Fruit fly (Drosophila melanogaster) whole organism, embryonic: ENCODE results near the gene ckd.

Source experiments
- B-H2 ChIP-seq: fragments of 200-800 bp; sonication (Bioruptor generic); optimal IDR thresholded peaks from 2 replicates; lab custom pipeline; 2018; ENCODE audit warnings: missing biosample characterization, mild to moderate bottlenecking, missing genetic modification characterization
- CG10321 ChIP-seq: fragments of 200-800 bp; sonication (Bioruptor generic); IDR thresholded peaks from 2 replicates; pipeline ENCODE4 v1.3.6; 2022; ENCODE audit warnings: missing biosample characterization, missing genetic modification characterization
- CG12236 ChIP-seq: fragments of 200-800 bp; sonication (Bioruptor generic); optimal IDR thresholded peaks from 2 replicates; lab custom pipeline; 2016; ENCODE audit warnings: missing biosample characterization, missing genetic modification characterization
- CG12391 ChIP-seq: fragments of 200-800 bp; sonication (Bioruptor generic); optimal IDR thresholded peaks from 3 replicates; lab custom pipeline; 2018; ENCODE audit warnings: missing biosample characterization, mild to moderate bottlenecking, missing genetic modification characterization, moderate library complexity
- CG13624 ChIP-seq: fragments of 200-800 bp; sonication (Bioruptor generic); optimal IDR thresholded peaks from 2 replicates; lab custom pipeline; 2016; ENCODE audit warnings: missing biosample characterization, missing genetic modification characterization
- CG14667 ChIP-seq: fragments of 200-800 bp; sonication (Bioruptor generic); IDR thresholded peaks from 2 replicates; pipeline ENCODE4 v1.3.6; 2022; ENCODE audit warnings: missing biosample characterization, missing genetic modification characterization
- CG2120 ChIP-seq: fragments of 200-800 bp; sonication (Bioruptor generic); optimal IDR thresholded peaks from 3 replicates; lab custom pipeline; 2016; ENCODE audit warnings: missing biosample characterization, missing genetic modification characterization
- CG34376 ChIP-seq: fragments of 200-800 bp; sonication (Bioruptor generic); optimal IDR thresholded peaks from 2 replicates; lab custom pipeline; 2018; ENCODE audit warnings: missing biosample characterization, mild to moderate bottlenecking, missing genetic modification characterization
- CG3847 ChIP-seq: fragments of 200-800 bp; sonication (Bioruptor generic); IDR thresholded peaks from 2 replicates; pipeline ENCODE4 v1.3.6; 2022; ENCODE audit warnings: missing biosample characterization, missing genetic modification characterization
- CG42726 ChIP-seq: fragments of 200-800 bp; sonication (Bioruptor generic); IDR thresholded peaks from 2 replicates; pipeline ENCODE4 v1.3.6; 2022; ENCODE audit warnings: missing biosample characterization, missing genetic modification characterization; ENCODE audit not compliant: partially characterized antibody
- CG4328 ChIP-seq: fragments of 200-800 bp; sonication (Bioruptor generic); optimal IDR thresholded peaks from 3 replicates; lab custom pipeline; 2017; ENCODE audit warnings: missing biosample characterization, missing genetic modification reagents, missing genetic modification characterization
- CG4360 ChIP-seq: fragments of 200-800 bp; sonication (Bioruptor generic); IDR thresholded peaks from 2 replicates; pipeline ENCODE4 v1.3.6; 2022; ENCODE audit warnings: missing biosample characterization, missing genetic modification characterization
- CG4730 ChIP-seq: fragments of 200-800 bp; sonication (Bioruptor generic); IDR thresholded peaks from 2 replicates; pipeline ENCODE4 v1.3.6; 2022; ENCODE audit warnings: missing biosample characterization, missing genetic modification characterization
- CG6254 ChIP-seq: fragments of 200-800 bp; sonication (Bioruptor generic); optimal IDR thresholded peaks from 3 replicates; lab custom pipeline; 2017; ENCODE audit warnings: mild to moderate bottlenecking, missing biosample characterization, missing genetic modification reagents, missing genetic modification characterization
- CG6683 ChIP-seq: fragments of 200-800 bp; sonication (Bioruptor generic); optimal IDR thresholded peaks from 2 replicates; lab custom pipeline; 2017; ENCODE audit warnings: missing biosample characterization, mild to moderate bottlenecking, missing genetic modification characterization, missing genetic modification reagents
- Chrac-16 ChIP-seq: fragments of 200-800 bp; sonication (Bioruptor generic); optimal IDR thresholded peaks from 3 replicates; lab custom pipeline; 2016; ENCODE audit warnings: missing biosample characterization, missing genetic modification characterization
- HHEX ChIP-seq: fragments of 200-800 bp; sonication (Bioruptor generic); optimal IDR thresholded peaks from 3 replicates; lab custom pipeline; 2017; ENCODE audit warnings: missing biosample characterization, mild to moderate bottlenecking, missing genetic modification characterization, missing genetic modification reagents
- HLH3B ChIP-seq: fragments of 200-800 bp; sonication (Bioruptor generic); IDR thresholded peaks from 2 replicates; pipeline ENCODE4 v1.3.6; 2022; ENCODE audit warnings: missing biosample characterization, missing genetic modification characterization
- HLH54F ChIP-seq: fragments of 200-800 bp; sonication (Bioruptor generic); optimal IDR thresholded peaks from 3 replicates; lab custom pipeline; 2016; ENCODE audit warnings: missing biosample characterization, missing genetic modification characterization
- Hand ChIP-seq: fragments of 200-800 bp; sonication (Bioruptor generic); optimal IDR thresholded peaks from 2 replicates; lab custom pipeline; 2017; ENCODE audit warnings: mild to moderate bottlenecking, missing biosample characterization, missing genetic modification reagents, missing genetic modification characterization
- Lim3 ChIP-seq: fragments of 200-800 bp; sonication (Bioruptor generic); IDR thresholded peaks from 2 replicates; pipeline ENCODE4 v1.3.6; 2022; ENCODE audit warnings: missing biosample characterization, missing genetic modification characterization
- Neu2 ChIP-seq: fragments of 200-800 bp; sonication (Bioruptor generic); optimal IDR thresholded peaks from 3 replicates; lab custom pipeline; 2016; ENCODE audit warnings: missing biosample characterization, missing genetic modification characterization, borderline replicate concordance
- Scr ChIP-seq: fragments of 200-800 bp; sonication (Bioruptor generic); IDR thresholded peaks from 2 replicates; pipeline ENCODE4 v1.3.6; 2022; ENCODE audit warnings: missing biosample characterization, missing genetic modification characterization; ENCODE audit not compliant: partially characterized antibody
- ase ChIP-seq: fragments of 200-800 bp; sonication (Bioruptor generic); IDR thresholded peaks from 3 replicates; pipeline ENCODE4 v1.3.6; 2022; ENCODE audit warnings: missing biosample characterization, missing genetic modification characterization
- ato ChIP-seq: fragments of 200-800 bp; sonication (Bioruptor generic); IDR thresholded peaks from 2 replicates; pipeline ENCODE4 v1.3.6; 2022; ENCODE audit warnings: missing biosample characterization, missing genetic modification characterization; ENCODE audit not compliant: partially characterized antibody
- bbx ChIP-seq: fragments of 200-800 bp; sonication (Bioruptor generic); IDR thresholded peaks from 2 replicates; pipeline ENCODE4 v1.3.6; 2022; ENCODE audit warnings: missing biosample characterization, missing genetic modification characterization; ENCODE audit not compliant: partially characterized antibody
- bcd ChIP-seq: fragments of 200-800 bp; sonication (Bioruptor generic); optimal IDR thresholded peaks from 2 replicates; lab custom pipeline; 2017; ENCODE audit warnings: missing biosample characterization, mild to moderate bottlenecking, missing genetic modification characterization
- bowl ChIP-seq: fragments of 200-800 bp; sonication (Bioruptor generic); IDR thresholded peaks from 2 replicates; pipeline ENCODE4 v1.3.6; 2022; ENCODE audit warnings: missing biosample characterization, missing genetic modification characterization
- bsh ChIP-seq, 2 experiments: fragments of 200-800 bp; sonication (Bioruptor generic); optimal IDR thresholded peaks; 2 replicates each; lab custom pipeline; 2017 to 2018; ENCODE audit warnings: mild to moderate bottlenecking in 2 of 2, missing biosample characterization in 2 of 2, missing genetic modification characterization in 2 of 2, moderate library complexity in 1 of 2
- dati ChIP-seq: fragments of 200-800 bp; sonication (Bioruptor generic); IDR thresholded peaks from 2 replicates; pipeline ENCODE4 v1.3.6; 2022; ENCODE audit warnings: missing biosample characterization, missing genetic modification characterization
- disco-r ChIP-seq: fragments of 200-800 bp; sonication (Bioruptor generic); optimal IDR thresholded peaks from 2 replicates; lab custom pipeline; 2016; ENCODE audit warnings: missing biosample characterization, missing genetic modification characterization
- dmrt99B ChIP-seq: fragments of 200-800 bp; sonication (Bioruptor generic); optimal IDR thresholded peaks from 2 replicates; lab custom pipeline; 2018; ENCODE audit warnings: missing biosample characterization, mild to moderate bottlenecking, missing genetic modification characterization, moderate library complexity
- dysf ChIP-seq: fragments of 200-800 bp; sonication (Bioruptor generic); IDR thresholded peaks from 3 replicates; pipeline ENCODE4 v1.3.6; 2022; ENCODE audit warnings: missing biosample characterization, missing genetic modification characterization
- ems ChIP-seq: fragments of 200-800 bp; sonication (Bioruptor generic); optimal IDR thresholded peaks from 3 replicates; lab custom pipeline; 2016; ENCODE audit warnings: missing biosample characterization, missing genetic modification characterization
- gro ChIP-seq: fragments of 200-800 bp; sonication (Bioruptor generic); optimal IDR thresholded peaks from 2 replicates; lab custom pipeline; 2016; ENCODE audit warnings: missing biosample characterization, missing genetic modification characterization
- jing ChIP-seq: fragments of 200-800 bp; sonication (Bioruptor generic); optimal IDR thresholded peaks from 2 replicates; lab custom pipeline; 2018; ENCODE audit warnings: missing biosample characterization, mild to moderate bottlenecking, missing genetic modification characterization
- kni ChIP-seq: fragments of 200-800 bp; sonication (Bioruptor generic); optimal IDR thresholded peaks from 3 replicates; lab custom pipeline; 2017; ENCODE audit warnings: mild to moderate bottlenecking, missing biosample characterization, missing genetic modification reagents, missing genetic modification characterization
- lola ChIP-seq, 3 experiments: fragments of >200 bp in 2 of 3; fragments of 200-800 bp in 1 of 3; sonication (Bioruptor generic) in 1 of 3; optimal IDR thresholded peaks; 2 replicates each; lab custom pipeline; 2017 to 2019; ENCODE audit warnings: missing biosample characterization in 3 of 3, missing genetic modification characterization in 3 of 3, mild to moderate bottlenecking in 1 of 3, moderate library complexity in 1 of 3
- mam ChIP-seq: fragments of 200-800 bp; sonication (Bioruptor generic); optimal IDR thresholded peaks from 3 replicates; lab custom pipeline; 2016; ENCODE audit warnings: missing biosample characterization, missing genetic modification characterization
- pan ChIP-seq, 4 experiments: fragments of >200 bp in 3 of 4; fragments of 200-800 bp in 1 of 4; sonication (Bioruptor generic) in 1 of 4; optimal IDR thresholded peaks in 3 of 4; IDR thresholded peaks in 1 of 4; 2 replicates each; pipeline versions ENCODE4 v1.3.6 to Lab custom; 2017 to 2022; ENCODE audit warnings: missing biosample characterization in 2 of 4, missing genetic modification characterization in 2 of 4, mixed read lengths in 1 of 4
- rib ChIP-seq: fragments of 200-800 bp; sonication (Bioruptor generic); IDR thresholded peaks from 2 replicates; pipeline ENCODE4 v1.3.6; 2022; ENCODE audit warnings: missing biosample characterization, missing genetic modification characterization
- ssp ChIP-seq: fragments of 200-800 bp; sonication (Bioruptor generic); IDR thresholded peaks from 2 replicates; pipeline ENCODE4 v1.3.6; 2022; ENCODE audit warnings: missing biosample characterization, missing genetic modification characterization
- tgo ChIP-seq: fragments of 200-800 bp; sonication (Bioruptor generic); IDR thresholded peaks from 3 replicates; pipeline ENCODE4 v1.3.6; 2022; ENCODE audit warnings: missing biosample characterization, missing genetic modification characterization
- tio ChIP-seq: fragments of 200-800 bp; sonication (Bioruptor generic); optimal IDR thresholded peaks from 2 replicates; lab custom pipeline; 2017; ENCODE audit warnings: missing biosample characterization, missing genetic modification characterization, inconsistent platforms
- tll ChIP-seq, 2 experiments: fragments of 200-800 bp in 1 of 2; fragments of >200 bp in 1 of 2; sonication (Bioruptor generic) in 1 of 2; optimal IDR thresholded peaks; 2 replicates each; lab custom pipeline; 2017 to 2019; ENCODE audit warnings: missing biosample characterization in 2 of 2, missing genetic modification characterization in 2 of 2, mild to moderate bottlenecking in 1 of 2, moderate library complexity in 1 of 2
- yki ChIP-seq: fragments of >200 bp; optimal IDR thresholded peaks from 3 replicates; lab custom pipeline; 2018
- zen ChIP-seq: fragments of 200-800 bp; sonication (Bioruptor generic); optimal IDR thresholded peaks from 3 replicates; lab custom pipeline; 2018; ENCODE audit warnings: missing biosample characterization, mild to moderate bottlenecking, missing genetic modification characterization, moderate library complexity

Gene ckd

dm6 chr3L:3222643-3223389 lies 34.9 kb upstream of the ckd start, which contains the start of the genes RpL28 and eIF1 (continued):
- TF ChIP-seq CG14667 (peak; percentile 48), B-H2 (GFP tag; lab: Kevin White, UChicago) (peak; percentile 97), tll (GFP tag; optimal IDR thresholded peaks at IDR 0.05; lab: Kevin White, UChicago) (peak in 1 of 2 experiments; percentile 42), ems (peak; percentile 85), tio (GFP tag; lab: Kevin White, UChicago) (no peak), zen (peak; percentile 88), HHEX (peak; percentile 95), jing (GFP tag; lab: Kevin White, UChicago) (no peak), mam (peak; percentile 82), pan (optimal IDR thresholded peaks at IDR 0.05; lab: Kevin White, UChicago) (no peak), pan (GFP tag; optimal IDR thresholded peaks at IDR 0.05 in 1 of 2, IDR thresholded peaks at IDR 0.05 in 1 of 2) (peak in 1 of 2 experiments; percentile 88), CG4328 (GFP tag; lab: Kevin White, UChicago) (peak; percentile 92), Hand (GFP tag; lab: Kevin White, UChicago) (peak; percentile 81), tgo (GFP tag; lab: Robert Waterston, UW) (peak; percentile 79), disco-r (GFP tag; lab: Kevin White, UChicago) (peak; percentile 91), bcd (GFP tag; lab: Kevin White, UChicago) (peak; percentile 97), HLH54F (peak; percentile 92), CG12236 (GFP tag; lab: Kevin White, UChicago) (peak; percentile 85), bowl (GFP tag; lab: Robert Waterston, UW) (0 out of 2 replicates have a peak, but pooled peaks have one; percentile 58), CG42726 (GFP tag; lab: Robert Waterston, UW) (no peak; the same call in none of the 2 replicates), gro (peak; percentile 84), CG10321 (GFP tag; lab: Robert Waterston, UW) (peak; percentile 73), bsh (GFP tag; optimal IDR thresholded peaks at IDR 0.05; lab: Kevin White, UChicago) (peak; percentile 32 to 79), yki (no peak), rib (GFP tag; lab: Robert Waterston, UW) (0 out of 2 replicates have a peak, but pooled peaks have one; percentile 28), kni (GFP tag; lab: Kevin White, UChicago) (peak; percentile 94), CG6683 (peak; percentile 81), ase (GFP tag; lab: Robert Waterston, UW) (peak; percentile 87), CG4360 (GFP tag; lab: Robert Waterston, UW) (peak; percentile 59; the same call in 1 of the 2 replicates), CG6254 (GFP tag; lab: Kevin White, UChicago) (peak; percentile 76), dysf (GFP tag; lab: Robert Waterston, UW) (peak; percentile 84; the same call in 2 of the 3 replicates), CG34376 (GFP tag; lab: Kevin White, UChicago) (peak; percentile 97), Chrac-16 (peak; percentile 80), ssp (GFP tag; lab: Robert Waterston, UW) (peak; percentile 79), dati (GFP tag; lab: Robert Waterston, UW) (peak; percentile 86), bbx (GFP tag; lab: Robert Waterston, UW) (peak; percentile 68), lola (GFP tag; optimal IDR thresholded peaks at IDR 0.05; lab: Kevin White, UChicago) (peak in 1 of 3 experiments; percentile 79), dmrt99B (no peak), HLH3B (GFP tag; lab: Robert Waterston, UW) (peak; percentile 82), Neu2 (GFP tag; lab: Kevin White, UChicago) (peak; percentile 22), Lim3 (GFP tag; lab: Robert Waterston, UW) (no peak), CG4730 (GFP tag; lab: Robert Waterston, UW) (peak; percentile 69), Scr (GFP tag; lab: Robert Waterston, UW) (peak; percentile 88), CG2120 (GFP tag; lab: Kevin White, UChicago) (peak; percentile 77), CG3847 (GFP tag; lab: Robert Waterston, UW) (peak; percentile 89), CG13624 (peak; percentile 89), CG12391 (tag; lab: Kevin White, UChicago) (peak; percentile 92), ato (GFP tag; lab: Robert Waterston, UW) (no peak; the same call in none of the 2 replicates)
